Fruit fly (Drosophila melanogaster) whole organism, embryonic: ENCODE measurements around the gene eIF3h.

ENCODE experiments used
- ATbp ChIP-seq: fragments of 200-800 bp; sonication (Bioruptor generic); optimal IDR thresholded peaks from 2 replicates; lab custom pipeline; 2017; ENCODE audit warnings: missing biosample characterization, mild to moderate bottlenecking, missing genetic modification characterization, missing genetic modification reagents
- Asciz ChIP-seq: fragments of 200-800 bp; sonication (Bioruptor generic); optimal IDR thresholded peaks from 2 replicates; lab custom pipeline; 2017; ENCODE audit warnings: missing biosample characterization, mild to moderate bottlenecking, missing genetic modification characterization, missing genetic modification reagents
- Bgb ChIP-seq: fragments of 200-800 bp; sonication (Bioruptor generic); IDR thresholded peaks from 2 replicates; pipeline ENCODE4 v1.3.6; 2022; ENCODE audit warnings: missing biosample characterization, missing genetic modification characterization; ENCODE audit not compliant: partially characterized antibody
- CG10147 ChIP-seq: fragments of 200-800 bp; sonication (Bioruptor generic); optimal IDR thresholded peaks from 2 replicates; lab custom pipeline; 2019; ENCODE audit warnings: missing biosample characterization, mild to moderate bottlenecking, missing genetic modification characterization, moderate library complexity
- CG10366 ChIP-seq: fragments of 200-800 bp; sonication (Bioruptor generic); IDR thresholded peaks from 2 replicates; pipeline ENCODE4 v1.3.6; 2022; ENCODE audit warnings: missing biosample characterization, missing genetic modification characterization
- CG10431 ChIP-seq: fragments of 200-800 bp; sonication (Bioruptor generic); optimal IDR thresholded peaks from 3 replicates; lab custom pipeline; 2018; ENCODE audit warnings: missing biosample characterization, mild to moderate bottlenecking, missing genetic modification characterization
- CG10959 ChIP-seq: fragments of 200-800 bp; sonication (Bioruptor generic); IDR thresholded peaks from 2 replicates; pipeline ENCODE4 v1.3.6; 2022; ENCODE audit warnings: missing biosample characterization, missing genetic modification characterization
- CG10979 ChIP-seq: fragments of 200-800 bp; sonication (Bioruptor generic); optimal IDR thresholded peaks from 2 replicates; lab custom pipeline; 2018; ENCODE audit warnings: missing biosample characterization, mild to moderate bottlenecking, missing genetic modification characterization, moderate library complexity
- CG11560 ChIP-seq: fragments of 200-800 bp; sonication (Bioruptor generic); IDR thresholded peaks from 3 replicates; pipeline ENCODE4 v1.3.6; 2022; ENCODE audit warnings: missing biosample characterization, missing genetic modification characterization
- CG11723 ChIP-seq: fragments of 200-800 bp; sonication (Bioruptor generic); optimal IDR thresholded peaks from 2 replicates; lab custom pipeline; 2017; ENCODE audit warnings: missing biosample characterization, mild to moderate bottlenecking, missing genetic modification characterization
- CG12299 ChIP-seq: fragments of 200-800 bp; sonication (Bioruptor generic); optimal IDR thresholded peaks from 2 replicates; lab custom pipeline; 2018; ENCODE audit warnings: missing biosample characterization, mild to moderate bottlenecking, missing genetic modification characterization
- CG15011 ChIP-seq: fragments of 200-800 bp; sonication (Bioruptor generic); optimal IDR thresholded peaks from 3 replicates; lab custom pipeline; 2018; ENCODE audit warnings: missing biosample characterization, mild to moderate bottlenecking, missing genetic modification characterization
- CG15479 ChIP-seq: fragments of 200-800 bp; sonication (Bioruptor generic); optimal IDR thresholded peaks from 3 replicates; lab custom pipeline; 2019; ENCODE audit warnings: missing biosample characterization, mild to moderate bottlenecking, missing genetic modification characterization, moderate library complexity
- CG15601 ChIP-seq: fragments of 200-800 bp; sonication (Bioruptor generic); optimal IDR thresholded peaks from 3 replicates; lab custom pipeline; 2019; ENCODE audit warnings: missing biosample characterization, mild to moderate bottlenecking, missing genetic modification characterization, moderate library complexity
- CG16813 ChIP-seq: fragments of 200-800 bp; sonication (Bioruptor generic); IDR thresholded peaks from 3 replicates; pipeline ENCODE4 v1.3.6; 2022; ENCODE audit warnings: missing biosample characterization, missing genetic modification characterization; ENCODE audit not compliant: partially characterized antibody
- CG17568 ChIP-seq: fragments of 200-800 bp; sonication (Bioruptor generic); optimal IDR thresholded peaks from 2 replicates; lab custom pipeline; 2018; ENCODE audit warnings: missing biosample characterization, mild to moderate bottlenecking, missing genetic modification characterization, moderate library complexity
- CG32767 ChIP-seq: fragments of 200-800 bp; sonication (Bioruptor generic); IDR thresholded peaks from 2 replicates; pipeline ENCODE4 v1.3.6; 2022; ENCODE audit warnings: missing biosample characterization, missing genetic modification characterization
- CG33557 ChIP-seq: fragments of 200-800 bp; sonication (Bioruptor generic); optimal IDR thresholded peaks from 2 replicates; lab custom pipeline; 2019; ENCODE audit warnings: missing biosample characterization, mild to moderate bottlenecking, missing genetic modification characterization, moderate library complexity
- CG4730 ChIP-seq: fragments of 200-800 bp; sonication (Bioruptor generic); IDR thresholded peaks from 2 replicates; pipeline ENCODE4 v1.3.6; 2022; ENCODE audit warnings: missing biosample characterization, missing genetic modification characterization
- CG7372 ChIP-seq: fragments of 200-800 bp; sonication (Bioruptor generic); IDR thresholded peaks from 2 replicates; pipeline ENCODE4 v1.3.6; 2022; ENCODE audit warnings: missing biosample characterization, missing genetic modification characterization
- CG7839 ChIP-seq: fragments of 200-800 bp; sonication (Bioruptor generic); optimal IDR thresholded peaks from 3 replicates; lab custom pipeline; 2018; ENCODE audit warnings: missing biosample characterization, mild to moderate bottlenecking, missing genetic modification characterization, moderate library complexity
- CG8359 ChIP-seq: fragments of 200-800 bp; sonication (Bioruptor generic); optimal IDR thresholded peaks from 2 replicates; lab custom pipeline; 2017; ENCODE audit warnings: missing biosample characterization, mild to moderate bottlenecking, missing genetic modification characterization, borderline replicate concordance
- D19A ChIP-seq: fragments of 200-800 bp; optimal IDR thresholded peaks from 3 replicates; lab custom pipeline; 2019; ENCODE audit warnings: missing biosample characterization, mild to moderate bottlenecking, missing genetic modification characterization, moderate library complexity
- Dad ChIP-seq: fragments of 200-800 bp; sonication (Bioruptor generic); optimal IDR thresholded peaks from 3 replicates; lab custom pipeline; 2016; ENCODE audit warnings: missing biosample characterization, missing genetic modification characterization
- Dref ChIP-seq: fragments of 200-800 bp; sonication (Bioruptor generic); IDR thresholded peaks from 2 replicates; pipeline ENCODE4 v1.3.6; 2022; ENCODE audit warnings: missing biosample characterization, missing genetic modification characterization
- Fer1 ChIP-seq: fragments of 200-800 bp; sonication (Bioruptor generic); optimal IDR thresholded peaks from 2 replicates; lab custom pipeline; 2017; ENCODE audit warnings: missing biosample characterization, mild to moderate bottlenecking, missing genetic modification characterization
- GATAe ChIP-seq: fragments of 200-800 bp; sonication (Bioruptor generic); conservative IDR thresholded peaks from 2 replicates; pipeline ENCODE4 v1.3.6; 2022; ENCODE audit warnings: missing biosample characterization, missing genetic modification characterization
- HHEX ChIP-seq: fragments of 200-800 bp; sonication (Bioruptor generic); optimal IDR thresholded peaks from 3 replicates; lab custom pipeline; 2017; ENCODE audit warnings: missing biosample characterization, mild to moderate bottlenecking, missing genetic modification characterization, missing genetic modification reagents
- Hey ChIP-seq: fragments of 200-800 bp; sonication (Bioruptor generic); optimal IDR thresholded peaks from 3 replicates; lab custom pipeline; 2018; ENCODE audit warnings: missing biosample characterization, mild to moderate bottlenecking, missing genetic modification characterization
- MESR4 ChIP-seq: fragments of 200-800 bp; sonication (Bioruptor generic); optimal IDR thresholded peaks from 2 replicates; lab custom pipeline; 2018; ENCODE audit warnings: missing biosample characterization, mild to moderate bottlenecking, missing genetic modification characterization, moderate library complexity
- Nf-YC ChIP-seq: fragments of 200-800 bp; optimal IDR thresholded peaks from 3 replicates; lab custom pipeline; 2019; ENCODE audit warnings: missing biosample characterization, mild to moderate bottlenecking, missing genetic modification characterization, moderate library complexity
- ab ChIP-seq: fragments of 200-800 bp; sonication (Bioruptor generic); optimal IDR thresholded peaks from 2 replicates; lab custom pipeline; 2016; ENCODE audit warnings: missing biosample characterization, missing genetic modification characterization
- az2 ChIP-seq: fragments of 200-800 bp; sonication (Bioruptor generic); optimal IDR thresholded peaks from 3 replicates; lab custom pipeline; 2016; ENCODE audit warnings: missing biosample characterization, missing genetic modification characterization
- bsh ChIP-seq, 2 experiments: fragments of 200-800 bp; sonication (Bioruptor generic); optimal IDR thresholded peaks; 2 replicates each; lab custom pipeline; 2017 to 2018; ENCODE audit warnings: mild to moderate bottlenecking in 2 of 2, missing biosample characterization in 2 of 2, missing genetic modification characterization in 2 of 2, moderate library complexity in 1 of 2
- cas ChIP-seq: fragments of 200-800 bp; sonication (Bioruptor generic); IDR thresholded peaks from 2 replicates; pipeline ENCODE4 v1.3.6; 2022; ENCODE audit warnings: missing biosample characterization, missing genetic modification characterization
- caup ChIP-seq: fragments of 200-800 bp; sonication (Bioruptor generic); optimal IDR thresholded peaks from 3 replicates; lab custom pipeline; 2017; ENCODE audit warnings: missing biosample characterization, mild to moderate bottlenecking, missing genetic modification characterization, moderate library complexity; ENCODE audit not compliant: severe bottlenecking
- chinmo ChIP-seq: fragments of 200-800 bp; sonication (Bioruptor generic); IDR thresholded peaks from 4 replicates; pipeline ENCODE4 v1.3.6; 2022; ENCODE audit warnings: missing biosample characterization, missing genetic modification characterization; ENCODE audit not compliant: partially characterized antibody
- corto ChIP-seq: fragments of 200-800 bp; sonication (Bioruptor generic); optimal IDR thresholded peaks from 2 replicates; lab custom pipeline; 2016; ENCODE audit warnings: missing biosample characterization, mild to moderate bottlenecking, missing genetic modification characterization, moderate library complexity
- crc ChIP-seq: fragments of 200-800 bp; sonication (Bioruptor generic); optimal IDR thresholded peaks from 2 replicates; lab custom pipeline; 2016; ENCODE audit warnings: missing biosample characterization, missing genetic modification characterization
- da ChIP-seq: fragments of 200-800 bp; sonication (Bioruptor generic); optimal IDR thresholded peaks from 2 replicates; lab custom pipeline; 2016; ENCODE audit warnings: missing biosample characterization, missing genetic modification characterization
- dpn ChIP-seq, 2 experiments: fragments of 200-800 bp; sonication (Bioruptor generic); optimal IDR thresholded peaks; 3 replicates each; lab custom pipeline; 2016; ENCODE audit warnings: missing biosample characterization in 2 of 2, missing genetic modification characterization in 2 of 2
- emc ChIP-seq: fragments of 200-800 bp; sonication (Bioruptor generic); optimal IDR thresholded peaks from 2 replicates; lab custom pipeline; 2016; ENCODE audit warnings: missing biosample characterization, missing genetic modification characterization
- grau ChIP-seq: fragments of 200-800 bp; optimal IDR thresholded peaks from 3 replicates; lab custom pipeline; 2019; ENCODE audit warnings: missing biosample characterization, mild to moderate bottlenecking, missing genetic modification characterization, moderate library complexity
- hth ChIP-seq: fragments of >200 bp; optimal IDR thresholded peaks from 2 replicates; lab custom pipeline; 2017; ENCODE audit warnings: inconsistent platforms
- lab ChIP-seq: fragments of 200-800 bp; sonication (Bioruptor generic); optimal IDR thresholded peaks from 3 replicates; lab custom pipeline; 2017; ENCODE audit warnings: missing biosample characterization, missing genetic modification characterization, mild to moderate bottlenecking, moderate library complexity, missing genetic modification reagents
- lbe ChIP-seq: fragments of 200-800 bp; sonication (Bioruptor generic); optimal IDR thresholded peaks from 2 replicates; lab custom pipeline; 2016; ENCODE audit warnings: missing biosample characterization, mild to moderate bottlenecking, missing genetic modification characterization
- phol ChIP-seq: fragments of 200-800 bp; sonication (Bioruptor generic); optimal IDR thresholded peaks from 3 replicates; lab custom pipeline; 2018; ENCODE audit warnings: missing biosample characterization, mild to moderate bottlenecking, missing genetic modification characterization, moderate library complexity
- tgo ChIP-seq: fragments of 200-800 bp; sonication (Bioruptor generic); IDR thresholded peaks from 3 replicates; pipeline ENCODE4 v1.3.6; 2022; ENCODE audit warnings: missing biosample characterization, missing genetic modification characterization
- unpg ChIP-seq: fragments of 200-800 bp; sonication (Bioruptor generic); optimal IDR thresholded peaks from 3 replicates; lab custom pipeline; 2018; ENCODE audit warnings: missing biosample characterization, mild to moderate bottlenecking, missing genetic modification characterization, moderate library complexity
- zf30C ChIP-seq: fragments of 200-800 bp; sonication (Bioruptor generic); optimal IDR thresholded peaks from 3 replicates; lab custom pipeline; 2018; ENCODE audit warnings: missing biosample characterization, mild to moderate bottlenecking, missing genetic modification characterization

Gene eIF3h

dm6 chr2L:5010784-5011260 is 42.1 kb downstream of the eIF3h start, which contains the start of the genes CG31917, Tfb5 and SelT (continued):
- TF ChIP-seq CG8359 (GFP tag; lab: Kevin White, UChicago) (no peak), Fer1 (GFP tag; lab: Kevin White, UChicago) (no peak), lab (GFP tag; lab: Kevin White, UChicago) (no peak), CG12299 (tag; lab: Kevin White, UChicago) (peak; percentile 59), CG32767 (GFP tag; lab: Robert Waterston, UW) (no peak), CG4730 (no peak), CG10366 (GFP tag; lab: Robert Waterston, UW) (peak; percentile 35; the same call in 1 of the 2 replicates), emc (GFP tag; lab: Kevin White, UChicago) (no peak), zf30C (GFP tag; lab: Kevin White, UChicago) (no peak), grau (peak; percentile 69), da (GFP tag; lab: Kevin White, UChicago) (no peak), D19A (tag; lab: Kevin White, UChicago) (no peak), unpg (GFP tag; lab: Kevin White, UChicago) (peak; percentile 68), CG10959 (GFP tag; lab: Robert Waterston, UW) (no peak), dpn (GFP tag; optimal IDR thresholded peaks at IDR 0.05; lab: Kevin White, UChicago) (peak; percentile 16 to 67), CG17568 (GFP tag; lab: Kevin White, UChicago) (no peak), lbe (GFP tag; lab: Kevin White, UChicago) (peak; percentile 48), CG10431 (GFP tag; lab: Kevin White, UChicago) (no peak), tgo (GFP tag; lab: Robert Waterston, UW) (peak; percentile 43; the same call in 1 of the 3 replicates), GATAe (GFP tag; lab: Robert Waterston, UW) (no peak), CG15011 (GFP tag; lab: Kevin White, UChicago) (no peak), ab (GFP tag; lab: Kevin White, UChicago) (no peak), CG7372 (GFP tag; lab: Robert Waterston, UW) (0 out of 2 replicates have a peak, but pooled peaks have one; percentile 21), CG11723 (GFP tag; lab: Kevin White, UChicago) (no peak), CG10147 (GFP tag; lab: Kevin White, UChicago) (no peak), CG15479 (no peak), caup (GFP tag; lab: Kevin White, UChicago) (no peak), az2 (peak; percentile 36), ATbp (GFP tag; lab: Kevin White, UChicago) (no peak), Hey (tag; lab: Kevin White, UChicago) (no peak), cas (GFP tag; lab: Robert Waterston, UW) (no peak), crc (GFP tag; lab: Kevin White, UChicago) (no peak), CG15601 (tag; lab: Kevin White, UChicago) (peak; percentile 58), MESR4 (GFP tag; lab: Kevin White, UChicago) (peak; percentile 65), CG7839 (tag; lab: Kevin White, UChicago) (peak; percentile 59), CG33557 (GFP tag; lab: Kevin White, UChicago) (peak; percentile 56), hth (lab: Kevin White, UChicago) (no peak), Nf-YC (tag; lab: Kevin White, UChicago) (no peak), HHEX (peak; percentile 25), Bgb (GFP tag; lab: Robert Waterston, UW) (peak; percentile 75), Dad (GFP tag; lab: Kevin White, UChicago) (peak; percentile 65), corto (GFP tag; lab: Kevin White, UChicago) (no peak), bsh (GFP tag; optimal IDR thresholded peaks at IDR 0.05; lab: Kevin White, UChicago) (peak in 1 of 2 experiments; percentile 40), CG16813 (GFP tag; lab: Robert Waterston, UW) (peak; percentile 81), chinmo (GFP tag; lab: Robert Waterston, UW) (no peak), Asciz (no peak), CG11560 (tag; lab: Robert Waterston, UW) (no peak), phol (peak; percentile 70), Dref (GFP tag; lab: Robert Waterston, UW) (peak; percentile 59), CG10979 (peak; percentile 39)
